Worm (Caenorhabditis elegans) whole organism, young adult: ENCODE data around the gene acs-17.

Experiments used
- ama-1 ChIP-seq, 3 experiments: fragments of 150-350 bp in 1 of 3; sonication (generic microtip) in 2 of 3; optimal IDR thresholded peaks; 2 replicates each; lab custom pipeline; 2014 to 2018; ENCODE audit warnings: missing biosample characterization in 2 of 3, missing genetic modification characterization in 2 of 3, missing genetic modification reagents in 2 of 3
- bed-2 ChIP-seq: fragments of 200-800 bp; sonication (Bioruptor generic); IDR thresholded peaks from 2 replicates; pipeline ENCODE4 v1.3.6; 2022; ENCODE audit warnings: missing genetic modification reagents, missing genetic modification characterization, missing compliant biosample characterization
- hsf-1 ChIP-seq: fragments of 200-800 bp; sonication (Bioruptor generic); IDR thresholded peaks from 2 replicates; pipeline ENCODE4 v1.3.6; 2022; ENCODE audit warnings: missing genetic modification reagents, missing genetic modification characterization, missing compliant biosample characterization
- snpc-3.4 ChIP-seq: sonication (generic microtip); optimal IDR thresholded peaks from 2 replicates; lab custom pipeline; 2017; ENCODE audit warnings: missing genetic modification characterization, mild to moderate bottlenecking, missing compliant biosample characterization, antibody characterized with exemption, moderate library complexity, missing genotype, missing genetic modification reagents
- unc-130 ChIP-seq: sonication (generic microtip); optimal IDR thresholded peaks from 2 replicates; lab custom pipeline; 2016; ENCODE audit warnings: missing genetic modification reagents, missing genetic modification characterization, missing compliant biosample characterization

- TF ChIP-seq snpc-3.4 (no peak), ama-1 (optimal IDR thresholded peaks at IDR 0.05; lab: Kevin White, UChicago) (no peak), ama-1 (GFP tag; optimal IDR thresholded peaks at IDR 0.05; lab: Kevin White, UChicago) (no peak), hsf-1 (GFP tag; lab: Robert Waterston, UW) (no peak), bed-2 (GFP tag; lab: Robert Waterston, UW) (no peak), unc-130 (GFP tag; lab: Kevin White, UChicago) (no peak)
Observed at ce11 chrX:5923672-5924071, 20.6 kb downstream of the acs-17 start.
